Worm (Caenorhabditis elegans): ENCODE data around the gene gst-36.
A peak's percentile ranks its signal among the peaks of the same experiment; 100 is the strongest.

The gst-36 gene

DNA sequence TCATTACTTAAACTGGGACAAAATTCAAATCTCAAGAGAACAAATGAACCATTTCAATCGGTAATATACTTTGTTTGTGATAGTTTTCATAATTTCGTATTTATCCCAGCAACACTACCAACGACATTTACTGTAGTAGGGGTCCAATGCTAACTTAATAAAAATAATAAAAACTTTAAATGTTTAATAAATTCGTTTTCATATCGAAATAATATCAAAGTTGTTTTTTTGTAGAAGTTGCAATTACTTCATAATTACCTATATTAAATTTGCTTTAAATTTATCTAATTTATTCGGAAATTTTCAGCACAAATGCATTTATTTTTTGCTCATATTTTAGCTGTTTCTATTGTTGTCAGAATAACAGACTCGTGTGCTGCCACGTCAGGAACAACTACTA is 3.6 kb upstream of the gst-36 start, which contains the start of gene R07B1.6:
R07B1.6 (plus strand) TSS at position 301 of the 400 bp plus-strand sequence.
- TF ChIP-seq F16B12.6 (tag; optimal IDR thresholded peaks at IDR 0.05) (no peak), irx-1 (tag; optimal IDR thresholded peaks at IDR 0.05) (no peak), mef-2 (tag; optimal IDR thresholded peaks at IDR 0.05) (no peak), ceh-90 (tag; optimal IDR thresholded peaks at IDR 0.05) (no peak), ets-5 (GFP tag; IDR thresholded peaks at IDR 0.05) (no peak), elt-2 (tag; optimal IDR thresholded peaks at IDR 0.05) (no peak), nhr-90 (tag; optimal IDR thresholded peaks at IDR 0.05; ENCODE audit: poor library complexity) (no peak), efl-1 (optimal IDR thresholded peaks at IDR 0.05) (no peak), efl-1 (GFP tag; optimal IDR thresholded peaks at IDR 0.05 in 1 of 2) (no peak), pag-3 (tag; optimal IDR thresholded peaks at IDR 0.05; ENCODE audit: borderline replicate concordance, insufficient read depth) (no peak), snpc-4 (tag; optimal IDR thresholded peaks at IDR 0.05) (no peak), fkh-4 (tag; optimal IDR thresholded peaks at IDR 0.05; ENCODE audit: borderline replicate concordance) (no peak), jun-1 (tag; optimal IDR thresholded peaks at IDR 0.05) (no peak)

DNA sequence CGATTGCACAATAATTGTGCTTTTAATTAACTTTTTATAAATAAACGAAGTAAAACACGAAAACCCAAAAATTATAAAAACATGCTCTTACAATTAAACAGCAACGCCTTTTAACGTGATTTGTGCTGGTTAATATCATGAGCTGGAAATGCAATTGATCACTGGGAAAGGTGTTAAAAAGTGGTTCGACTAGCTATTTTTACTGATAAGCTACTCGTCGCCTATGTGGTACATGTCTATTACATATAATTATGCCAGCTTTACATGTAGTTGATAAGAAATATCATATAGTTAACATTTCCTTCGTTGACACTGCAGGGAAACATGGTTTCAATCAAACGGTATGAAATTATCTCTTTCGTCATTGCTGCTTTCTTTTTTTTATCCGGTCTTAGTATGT is 4.7 kb downstream of the gst-36 start, which contains the start of gene scav-5:
scav-5 (plus strand) TSS at position 297 of the 400 bp plus-strand sequence.
- TF ChIP-seq lin-14 (GFP tag; optimal IDR thresholded peaks at IDR 0.05) (peak; percentile 20), lin-35 (GFP tag; optimal IDR thresholded peaks at IDR 0.05) (peak in 1 of 2 experiments; percentile 37), skn-1 (tag; optimal IDR thresholded peaks at IDR 0.05) (no peak), hlh-17 (GFP tag; optimal IDR thresholded peaks at IDR 0.05; ENCODE audit: borderline replicate concordance) (no peak), efl-1 (optimal IDR thresholded peaks at IDR 0.05) (no peak), efl-1 (GFP tag; optimal IDR thresholded peaks at IDR 0.05 in 1 of 2) (peak in 1 of 2 experiments; percentile 69), elt-2 (tag; optimal IDR thresholded peaks at IDR 0.05) (peak; percentile 90)

ce11 chrX:9856618-9857017 is 6.1 kb downstream of the gst-36 start, which contains the start of gene R07B1.11:
Gene R07B1.11 (plus strand): TSS chrX:9856918.
- no peak for TF ChIP-seq fkh-4 (tag; optimal IDR thresholded peaks at IDR 0.05; ENCODE audit: borderline replicate concordance)
- no peak for TF ChIP-seq ceh-63 (GFP tag; optimal IDR thresholded peaks at IDR 0.05)
- no peak for TF ChIP-seq elt-3 (tag; optimal IDR thresholded peaks at IDR 0.05)
- TF ChIP-seq dpl-1 (GFP tag; optimal IDR thresholded peaks at IDR 0.05) = no peak
- TF ChIP-seq fkh-8 (tag; optimal IDR thresholded peaks at IDR 0.05) = no peak

- TF ChIP-seq sox-4 (tag; optimal IDR thresholded peaks at IDR 0.05) (no peak), skn-1 (tag; optimal IDR thresholded peaks at IDR 0.05) (peak; percentile 3), elt-2 (tag; optimal IDR thresholded peaks at IDR 0.05) (peak; percentile 14), nhr-20 (tag; optimal IDR thresholded peaks at IDR 0.05) (no peak), C16A3.4 (tag; optimal IDR thresholded peaks at IDR 0.05) (no peak), nhr-77 (tag; optimal IDR thresholded peaks at IDR 0.05) (peak; percentile 0)
Observed at ce11 chrX:9851745-9852330, 10.9 kb downstream of the gst-36 start, which contains the start of gene lec-7. Gene lec-7 (plus strand): TSS chrX:9852041.

- TF ChIP-seq elt-2 (tag; optimal IDR thresholded peaks at IDR 0.05) = peak; percentile 22
- no peak for TF ChIP-seq aly-2 (tag; optimal IDR thresholded peaks at IDR 0.05)
Observed at ce11 chrX:9850258-9850657, 12.5 kb downstream of the gst-36 start, which contains the start of gene lec-8. Gene lec-8 (plus strand): TSS chrX:9850571.

ce11 chrX:9848214-9848789 is 14.5 kb downstream of the gst-36 start:
- TF ChIP-seq vab-15 (tag; optimal IDR thresholded peaks at IDR 0.05) (peak; percentile 92), blmp-1 (tag; optimal IDR thresholded peaks at IDR 0.05) (peak; percentile 45), F16B12.6 (tag; optimal IDR thresholded peaks at IDR 0.05) (no peak)

Data from whole organism, L1 larva.